Worm (Caenorhabditis elegans) whole organism, L2 larva: Measurements from ENCODE around the gene cmtr-2.

Experiments
- C34F6.9 ChIP-seq: fragments of 150-350 bp; optimal IDR thresholded peaks from 2 replicates; lab custom pipeline; 2014; ENCODE audit warnings: missing biosample characterization, missing genetic modification characterization
- Y55F3AM.14 ChIP-seq: fragments of 200-800 bp; sonication (Bioruptor generic); optimal IDR thresholded peaks from 2 replicates; lab custom pipeline; 2018; ENCODE audit warnings: mild to moderate bottlenecking, missing genetic modification characterization, missing compliant biosample characterization
- alr-1 ChIP-seq: fragments of 150-350 bp; optimal IDR thresholded peaks from 2 replicates; lab custom pipeline; 2014; ENCODE audit warnings: missing biosample characterization, missing genetic modification characterization
- ama-1 ChIP-seq: fragments of 150-350 bp; optimal IDR thresholded peaks from 2 replicates; lab custom pipeline; 2018; ENCODE audit warnings: inconsistent platforms
- blmp-1 ChIP-seq: sonication (generic microtip); optimal IDR thresholded peaks from 2 replicates; lab custom pipeline; 2017; ENCODE audit warnings: missing genetic modification characterization, mild to moderate bottlenecking, missing compliant biosample characterization, antibody characterized with exemption, moderate library complexity; ENCODE audit not compliant: insufficient read depth
- ceh-16 ChIP-seq: fragments of 150-350 bp; optimal IDR thresholded peaks from 2 replicates; lab custom pipeline; 2014; ENCODE audit warnings: missing biosample characterization, missing genetic modification characterization
- ceh-82 ChIP-seq: fragments of 150-350 bp; optimal IDR thresholded peaks from 2 replicates; lab custom pipeline; 2014; ENCODE audit warnings: missing biosample characterization, missing genetic modification characterization
- crh-2 ChIP-seq: sonication (generic microtip); optimal IDR thresholded peaks from 2 replicates; lab custom pipeline; 2017; ENCODE audit warnings: missing biosample characterization, missing genetic modification characterization
- dmd-4 ChIP-seq: sonication (generic microtip); optimal IDR thresholded peaks from 2 replicates; lab custom pipeline; 2017; ENCODE audit warnings: missing biosample characterization, missing genetic modification characterization
- elt-1 ChIP-seq: fragments of 150-350 bp; optimal IDR thresholded peaks from 2 replicates; lab custom pipeline; 2014; ENCODE audit warnings: missing biosample characterization, missing genetic modification characterization
- elt-3 ChIP-seq: sonication (generic microtip); optimal IDR thresholded peaks from 2 replicates; lab custom pipeline; 2017; ENCODE audit warnings: missing biosample characterization, missing genetic modification characterization
- fos-1 ChIP-seq: fragments of 150-350 bp; optimal IDR thresholded peaks from 2 replicates; lab custom pipeline; 2014; ENCODE audit warnings: missing biosample characterization, missing genetic modification characterization
- gmeb-1 ChIP-seq: fragments of 150-350 bp; optimal IDR thresholded peaks from 2 replicates; lab custom pipeline; 2014; ENCODE audit warnings: missing biosample characterization, missing genetic modification characterization
- lin-11 ChIP-seq: fragments of 150-350 bp; sonication (generic microtip); optimal IDR thresholded peaks from 2 replicates; lab custom pipeline; 2014; ENCODE audit warnings: missing biosample characterization, missing genetic modification characterization, inconsistent platforms, mixed read lengths
- lin-39 ChIP-seq: fragments of 150-350 bp; optimal IDR thresholded peaks from 2 replicates; lab custom pipeline; 2014; ENCODE audit warnings: missing biosample characterization, missing genetic modification reagents, missing genetic modification characterization
- lsy-2 ChIP-seq, 2 experiments: fragments of 150-350 bp in 1 of 2; sonication (generic microtip) in 1 of 2; optimal IDR thresholded peaks; 2 replicates each; lab custom pipeline; 2014 to 2017; ENCODE audit warnings: missing biosample characterization in 2 of 2, missing genetic modification characterization in 2 of 2
- mab-5 ChIP-seq: fragments of 150-350 bp; optimal IDR thresholded peaks from 2 replicates; lab custom pipeline; 2014; ENCODE audit warnings: missing biosample characterization, missing genetic modification characterization
- mbf-1 ChIP-seq: sonication (generic microtip); optimal IDR thresholded peaks from 2 replicates; lab custom pipeline; 2017; ENCODE audit warnings: missing biosample characterization, missing genetic modification characterization
- nhr-10 ChIP-seq: sonication (generic microtip); optimal IDR thresholded peaks from 2 replicates; lab custom pipeline; 2017; ENCODE audit warnings: missing biosample characterization, missing genetic modification characterization
- nhr-129 ChIP-seq: fragments of 150-350 bp; optimal IDR thresholded peaks from 2 replicates; lab custom pipeline; 2014; ENCODE audit warnings: missing biosample characterization, missing genetic modification characterization
- nhr-21 ChIP-seq: fragments of 150-350 bp; optimal IDR thresholded peaks from 2 replicates; lab custom pipeline; 2014; ENCODE audit warnings: missing biosample characterization, missing genetic modification characterization
- nhr-23 ChIP-seq: fragments of 150-350 bp; optimal IDR thresholded peaks from 2 replicates; lab custom pipeline; 2014; ENCODE audit warnings: missing biosample characterization, missing genetic modification reagents, missing genetic modification characterization
- nhr-237 ChIP-seq: fragments of 150-350 bp; optimal IDR thresholded peaks from 2 replicates; lab custom pipeline; 2014; ENCODE audit warnings: missing biosample characterization, missing genetic modification characterization
- nhr-77 ChIP-seq: fragments of 150-350 bp; optimal IDR thresholded peaks from 2 replicates; lab custom pipeline; 2014; ENCODE audit warnings: missing biosample characterization, missing genetic modification characterization
- sem-4 ChIP-seq: fragments of 150-350 bp; optimal IDR thresholded peaks from 2 replicates; lab custom pipeline; 2014; ENCODE audit warnings: missing biosample characterization, missing genetic modification reagents, missing genetic modification characterization
- skn-1 ChIP-seq: sonication (generic microtip); optimal IDR thresholded peaks from 2 replicates; lab custom pipeline; 2017; ENCODE audit warnings: missing biosample characterization, missing genetic modification characterization
- snpc-4 ChIP-seq: fragments of 150-350 bp; optimal IDR thresholded peaks from 2 replicates; lab custom pipeline; 2014; ENCODE audit warnings: missing biosample characterization, missing genetic modification characterization
- unc-39 ChIP-seq: fragments of 150-350 bp; optimal IDR thresholded peaks from 2 replicates; lab custom pipeline; 2014; ENCODE audit warnings: missing biosample characterization, missing genetic modification characterization
- unc-55 ChIP-seq: fragments of 150-350 bp; sonication (generic microtip); optimal IDR thresholded peaks from 3 replicates; lab custom pipeline; 2014; ENCODE audit warnings: missing biosample characterization, missing genetic modification reagents, missing genetic modification characterization
- unc-62 ChIP-seq: fragments of 150-350 bp; optimal IDR thresholded peaks from 2 replicates; lab custom pipeline; 2014; ENCODE audit warnings: missing biosample characterization, missing genetic modification reagents, missing genetic modification characterization
- zag-1 ChIP-seq: fragments of 150-350 bp; optimal IDR thresholded peaks from 2 replicates; lab custom pipeline; 2014; ENCODE audit warnings: missing biosample characterization, missing genetic modification characterization
- ztf-11 ChIP-seq: sonication (generic microtip); optimal IDR thresholded peaks from 2 replicates; lab custom pipeline; 2017; ENCODE audit warnings: missing biosample characterization, missing genetic modification characterization
- ztf-4 ChIP-seq: fragments of 150-350 bp; optimal IDR thresholded peaks from 2 replicates; lab custom pipeline; 2014; ENCODE audit warnings: missing biosample characterization, missing genetic modification characterization

cmtr-2 gene

ce11 chrIII:6589499-6589898 is 25.7 kb upstream of the cmtr-2 start:
- TF ChIP-seq nhr-129 (tag; lab: Kevin White, UChicago) (no peak), unc-39 (tag; lab: Kevin White, UChicago) (no peak), C34F6.9 (tag; lab: Kevin White, UChicago) (no peak), ceh-16 (tag; lab: Kevin White, UChicago) (no peak), lin-39 (tag; lab: Kevin White, UChicago) (no peak), lsy-2 (tag; optimal IDR thresholded peaks at IDR 0.05; lab: Kevin White, UChicago) (no peak), unc-55 (GFP tag; lab: Kevin White, UChicago) (no peak), blmp-1 (tag; lab: Kevin White, UChicago) (no peak), crh-2 (tag; lab: Kevin White, UChicago) (no peak), sem-4 (tag; lab: Kevin White, UChicago) (no peak)

- TF ChIP-seq nhr-23 (tag; lab: Kevin White, UChicago) = no peak
- TF ChIP-seq lin-11 (tag; lab: Kevin White, UChicago) = no peak
- no peak for TF ChIP-seq ztf-11 (tag; lab: Kevin White, UChicago)
- no peak for TF ChIP-seq crh-2 (tag; lab: Kevin White, UChicago)
- no peak for TF ChIP-seq alr-1 (tag; lab: Kevin White, UChicago)
- no peak for TF ChIP-seq dmd-4 (tag; lab: Kevin White, UChicago)
- no peak for TF ChIP-seq elt-1 (tag; lab: Kevin White, UChicago)
- no peak for TF ChIP-seq fos-1 (tag; lab: Kevin White, UChicago)
- no peak for TF ChIP-seq skn-1 (tag; lab: Kevin White, UChicago)
- TF ChIP-seq ceh-82 = no peak
- no peak for TF ChIP-seq mab-5
- TF ChIP-seq, all 48 proteins: peak for 0
Measured at ce11 chrIII:6592075-6592474, 23.1 kb upstream of the cmtr-2 start, which contains the start of gene F20H11.1. F20H11.1 (minus strand) TSS chrIII:6592175.

ce11 chrIII:6594069-6594468 is 21.1 kb upstream of the cmtr-2 start:
- no peak for TF ChIP-seq sem-4 (tag; lab: Kevin White, UChicago)
- TF ChIP-seq snpc-4 (tag; lab: Kevin White, UChicago) = no peak
- no peak for TF ChIP-seq nhr-21 (tag; lab: Kevin White, UChicago)
- no peak for TF ChIP-seq nhr-237
- no peak for TF ChIP-seq ceh-16 (tag; lab: Kevin White, UChicago)
- TF ChIP-seq fos-1 (tag; lab: Kevin White, UChicago) = no peak
- no peak for TF ChIP-seq gmeb-1 (tag; lab: Kevin White, UChicago)
- TF ChIP-seq nhr-23 (tag; lab: Kevin White, UChicago) = no peak

- no peak for TF ChIP-seq nhr-10 (tag; lab: Kevin White, UChicago)
- no peak for TF ChIP-seq unc-39 (tag; lab: Kevin White, UChicago)
- no peak for TF ChIP-seq nhr-21 (tag; lab: Kevin White, UChicago)
- no peak for TF ChIP-seq mab-5
- TF ChIP-seq Y55F3AM.14 (GFP tag; lab: Kevin White, UChicago) = no peak
- TF ChIP-seq nhr-23 (tag; lab: Kevin White, UChicago) = no peak
- no peak for TF ChIP-seq nhr-77 (tag; lab: Kevin White, UChicago)
- TF ChIP-seq nhr-237 = no peak
- TF ChIP-seq ztf-4 (tag; lab: Kevin White, UChicago) = no peak
- no peak for TF ChIP-seq snpc-4 (tag; lab: Kevin White, UChicago)
- TF ChIP-seq fos-1 (tag; lab: Kevin White, UChicago) = no peak
- no peak for TF ChIP-seq elt-3
- TF ChIP-seq ama-1 (lab: Kevin White, UChicago) = no peak
- TF ChIP-seq unc-62 (GFP tag; lab: Kevin White, UChicago) = no peak
- TF ChIP-seq lin-39 (tag; lab: Kevin White, UChicago) = no peak
Measured at ce11 chrIII:6601073-6601472, 14.1 kb upstream of the cmtr-2 start, which contains the start of gene let-765. let-765 (minus strand) TSS chrIII:6601173.

ce11 chrIII:6603185-6603584 is 12.0 kb upstream of the cmtr-2 start:
- TF ChIP-seq alr-1 (tag; lab: Kevin White, UChicago) = no peak
- no peak for TF ChIP-seq zag-1 (tag; lab: Kevin White, UChicago)
- peak; percentile 33 for TF ChIP-seq nhr-129 (tag; lab: Kevin White, UChicago)
- peak; percentile 19 for TF ChIP-seq fos-1 (tag; lab: Kevin White, UChicago)
- no peak for TF ChIP-seq mbf-1 (tag; lab: Kevin White, UChicago)
- TF ChIP-seq crh-2 (tag; lab: Kevin White, UChicago) = no peak
